Worm (Caenorhabditis elegans) whole organism, young adult: ENCODE data around the gene F19H6.5.

ENCODE experiments used
- B0035.1 ChIP-seq: sonication (generic microtip); optimal IDR thresholded peaks from 2 replicates; lab custom pipeline; 2016; ENCODE audit warnings: missing genetic modification characterization, mild to moderate bottlenecking, missing compliant biosample characterization, missing genotype, missing genetic modification reagents
- B0261.1 ChIP-seq: sonication (generic microtip); optimal IDR thresholded peaks from 2 replicates; lab custom pipeline; 2016; ENCODE audit warnings: mild to moderate bottlenecking, missing genetic modification characterization, moderate library complexity, missing compliant biosample characterization
- C06A6.2 ChIP-seq: fragments of 200-800 bp; sonication (Bioruptor generic); conservative IDR thresholded peaks from 2 replicates; pipeline ENCODE4 v1.3.6; 2022; ENCODE audit warnings: missing genetic modification characterization, missing compliant biosample characterization
- F33H1.4 ChIP-seq: fragments of 200-800 bp; sonication (Bioruptor generic); IDR thresholded peaks from 2 replicates; pipeline ENCODE4 v1.3.6; 2022; ENCODE audit warnings: missing genetic modification reagents, missing genetic modification characterization, missing compliant biosample characterization
- F37B4.10 ChIP-seq: fragments of 200-800 bp; sonication (Bioruptor generic); IDR thresholded peaks from 2 replicates; pipeline ENCODE4 v1.3.6; 2022; ENCODE audit warnings: missing genetic modification characterization, missing compliant biosample characterization
- F39B2.1 ChIP-seq: fragments of 200-800 bp; sonication (Bioruptor generic); IDR thresholded peaks from 2 replicates; pipeline ENCODE4 v1.3.6; 2022; ENCODE audit warnings: missing genetic modification reagents, missing genetic modification characterization, missing compliant biosample characterization
- F55B11.4 ChIP-seq: sonication (generic microtip); optimal IDR thresholded peaks from 2 replicates; lab custom pipeline; 2016; ENCODE audit warnings: missing compliant biosample characterization, missing genetic modification characterization, borderline replicate concordance; ENCODE audit not compliant: insufficient read depth
- T26A5.8 ChIP-seq: sonication (generic microtip); optimal IDR thresholded peaks from 2 replicates; lab custom pipeline; 2016; ENCODE audit warnings: missing genetic modification characterization, missing compliant biosample characterization
- Y53G8AR.9 ChIP-seq: fragments of 200-800 bp; sonication (Bioruptor generic); conservative IDR thresholded peaks from 2 replicates; pipeline ENCODE4 v1.3.6; 2022; ENCODE audit warnings: missing genetic modification reagents, missing genetic modification characterization, missing compliant biosample characterization
- aptf-2 ChIP-seq: fragments of 200-800 bp; sonication (Bioruptor generic); conservative IDR thresholded peaks from 2 replicates; pipeline ENCODE4 v1.3.6; 2022; ENCODE audit warnings: missing genetic modification reagents, missing genetic modification characterization, missing compliant biosample characterization
- bed-1 ChIP-seq: fragments of 200-800 bp; sonication (Bioruptor generic); IDR thresholded peaks from 2 replicates; pipeline ENCODE4 v1.3.6; 2022; ENCODE audit warnings: missing genetic modification reagents, missing genetic modification characterization, missing compliant biosample characterization
- cebp-1 ChIP-seq, 2 experiments: fragments of 200-800 bp in 1 of 2; sonication (Bioruptor generic) in 1 of 2; sonication (generic microtip) in 1 of 2; IDR thresholded peaks in 1 of 2; optimal IDR thresholded peaks in 1 of 2; 2 replicates each; pipeline versions ENCODE4 v1.3.6 to Lab custom; 2017 to 2022; ENCODE audit warnings: missing compliant biosample characterization in 2 of 2, missing genetic modification characterization in 2 of 2, mild to moderate bottlenecking in 1 of 2, missing genetic modification reagents in 1 of 2, moderate library complexity in 1 of 2
- ceh-27 ChIP-seq: fragments of 200-800 bp; sonication (Bioruptor generic); optimal IDR thresholded peaks from 2 replicates; lab custom pipeline; 2018; ENCODE audit warnings: mild to moderate bottlenecking, missing genetic modification characterization, moderate library complexity, missing compliant biosample characterization
- ceh-40 ChIP-seq: fragments of 200-800 bp; sonication (Bioruptor generic); IDR thresholded peaks from 2 replicates; pipeline ENCODE4 v1.3.6; 2022; ENCODE audit warnings: missing genetic modification characterization, missing compliant biosample characterization
- ceh-91 ChIP-seq: fragments of 200-800 bp; sonication (Bioruptor generic); IDR thresholded peaks from 2 replicates; pipeline ENCODE4 v1.3.6; 2022; ENCODE audit warnings: missing genetic modification reagents, missing genetic modification characterization, missing compliant biosample characterization
- die-1 ChIP-seq: sonication (generic microtip); optimal IDR thresholded peaks from 2 replicates; lab custom pipeline; 2016; ENCODE audit warnings: missing genotype, mild to moderate bottlenecking, missing genetic modification characterization, missing compliant biosample characterization
- egl-44 ChIP-seq: fragments of 200-800 bp; sonication (Bioruptor generic); IDR thresholded peaks from 2 replicates; pipeline ENCODE4 v1.3.6; 2022; ENCODE audit warnings: missing genetic modification reagents, missing genetic modification characterization, missing compliant biosample characterization
- egrh-3 ChIP-seq: fragments of 200-800 bp; sonication (Bioruptor generic); IDR thresholded peaks from 2 replicates; pipeline ENCODE4 v1.3.6; 2022; ENCODE audit warnings: missing genetic modification reagents, missing genetic modification characterization, missing compliant biosample characterization
- fkh-3 ChIP-seq: sonication (generic microtip); optimal IDR thresholded peaks from 2 replicates; lab custom pipeline; 2016; ENCODE audit warnings: mild to moderate bottlenecking, missing genetic modification characterization, missing compliant biosample characterization
- gei-17 ChIP-seq: fragments of 200-800 bp; sonication (Bioruptor generic); optimal IDR thresholded peaks from 2 replicates; lab custom pipeline; 2018; ENCODE audit warnings: mild to moderate bottlenecking, missing genetic modification characterization, missing compliant biosample characterization
- him-1 ChIP-seq: sonication (generic microtip); optimal IDR thresholded peaks from 2 replicates; lab custom pipeline; 2016; ENCODE audit warnings: missing genotype, missing genetic modification reagents, missing genetic modification characterization, missing compliant biosample characterization
- hlh-12 ChIP-seq: sonication (generic microtip); optimal IDR thresholded peaks from 2 replicates; lab custom pipeline; 2016; ENCODE audit warnings: missing genetic modification characterization, missing compliant biosample characterization
- hlh-26 ChIP-seq: fragments of 200-800 bp; sonication (Bioruptor generic); conservative IDR thresholded peaks from 2 replicates; pipeline ENCODE4 v1.3.6; 2022; ENCODE audit warnings: missing genetic modification reagents, missing genetic modification characterization, missing compliant biosample characterization
- hmg-1.2 ChIP-seq: fragments of 200-800 bp; sonication (Bioruptor generic); IDR thresholded peaks from 2 replicates; pipeline ENCODE4 v1.3.6; 2022; ENCODE audit warnings: missing genetic modification reagents, missing genetic modification characterization, missing compliant biosample characterization
- lin-40 ChIP-seq: sonication (generic microtip); optimal IDR thresholded peaks from 2 replicates; lab custom pipeline; 2016; ENCODE audit warnings: missing genetic modification characterization, mild to moderate bottlenecking, missing compliant biosample characterization, missing genotype, missing genetic modification reagents
- lin-54 ChIP-seq: fragments of 200-800 bp; sonication (Bioruptor generic); optimal IDR thresholded peaks from 2 replicates; lab custom pipeline; 2018; ENCODE audit warnings: mild to moderate bottlenecking, missing genetic modification characterization, missing compliant biosample characterization
- lsl-1 ChIP-seq: fragments of 200-800 bp; sonication (Bioruptor generic); optimal IDR thresholded peaks from 2 replicates; lab custom pipeline; 2018; ENCODE audit warnings: mild to moderate bottlenecking, missing genetic modification characterization, moderate library complexity, missing compliant biosample characterization
- madf-8 ChIP-seq: fragments of 200-800 bp; sonication (Bioruptor generic); conservative IDR thresholded peaks from 2 replicates; pipeline ENCODE4 v1.3.6; 2022; ENCODE audit warnings: missing genetic modification reagents, missing genetic modification characterization, missing compliant biosample characterization
- mcd-1 ChIP-seq: fragments of 200-800 bp; sonication (Bioruptor generic); IDR thresholded peaks from 2 replicates; pipeline ENCODE4 v1.3.6; 2022; ENCODE audit warnings: missing genetic modification reagents, missing genetic modification characterization, missing compliant biosample characterization
- mxl-1 ChIP-seq: sonication (generic microtip); optimal IDR thresholded peaks from 2 replicates; lab custom pipeline; 2016; ENCODE audit warnings: missing genetic modification characterization, missing compliant biosample characterization
- nfya-1 ChIP-seq: sonication (generic microtip); optimal IDR thresholded peaks from 2 replicates; lab custom pipeline; 2017; ENCODE audit warnings: antibody characterized with exemption, missing compliant biosample characterization, missing genetic modification characterization, borderline replicate concordance; ENCODE audit not compliant: insufficient read depth
- rcor-1 ChIP-seq: fragments of 200-800 bp; sonication (Bioruptor generic); IDR thresholded peaks from 2 replicates; pipeline ENCODE4 v1.3.6; 2022; ENCODE audit warnings: missing genetic modification reagents, missing genetic modification characterization, missing compliant biosample characterization
- rpc-1 ChIP-seq, 2 experiments: fragments of 150-350 bp in 1 of 2; sonication (generic microtip) in 1 of 2; optimal IDR thresholded peaks; 2 replicates each; lab custom pipeline; 2014 to 2018; ENCODE audit warnings: missing biosample characterization in 1 of 2, missing genetic modification characterization in 1 of 2, missing genetic modification reagents in 1 of 2, missing genotype in 1 of 2
- snpc-3.4 ChIP-seq: sonication (generic microtip); optimal IDR thresholded peaks from 2 replicates; lab custom pipeline; 2017; ENCODE audit warnings: missing genetic modification characterization, mild to moderate bottlenecking, missing compliant biosample characterization, antibody characterized with exemption, moderate library complexity, missing genotype, missing genetic modification reagents
- snpc-4 ChIP-seq, 5 experiments: fragments of 150-350 bp in 1 of 5; sonication (generic microtip) in 4 of 5; optimal IDR thresholded peaks; 2 replicates each; lab custom pipeline; 2014 to 2018; ENCODE audit warnings: missing genetic modification characterization in 5 of 5, missing biosample characterization in 3 of 5, antibody characterized with exemption in 2 of 5, mild to moderate bottlenecking in 2 of 5, missing compliant biosample characterization in 2 of 5, missing genotype in 2 of 5, moderate library complexity in 2 of 5, missing genetic modification reagents in 1 of 5
- unc-62 ChIP-seq: fragments of 150-350 bp; optimal IDR thresholded peaks from 2 replicates; lab custom pipeline; 2014; ENCODE audit warnings: missing biosample characterization, missing genetic modification reagents, missing genetic modification characterization
- xnd-1 ChIP-seq: sonication (generic microtip); optimal IDR thresholded peaks from 2 replicates; lab custom pipeline; 2016; ENCODE audit warnings: missing genotype, missing genetic modification reagents, missing genetic modification characterization, missing compliant biosample characterization
- zfh-2 ChIP-seq: fragments of 200-800 bp; sonication (Bioruptor generic); conservative IDR thresholded peaks from 2 replicates; pipeline ENCODE4 v1.3.6; 2022; ENCODE audit warnings: missing genetic modification reagents, missing genetic modification characterization, missing compliant biosample characterization
- ztf-25 ChIP-seq: fragments of 200-800 bp; sonication (Bioruptor generic); IDR thresholded peaks from 2 replicates; pipeline ENCODE4 v1.3.6; 2022; ENCODE audit warnings: missing genetic modification reagents, missing genetic modification characterization, missing compliant biosample characterization

The F19H6.5 gene

ce11 chrX:12364804-12365203 lies at the start of gene F19H6.5:
F19H6.5 (minus strand) TSS chrX:12364904.
- TF ChIP-seq egl-44 (no peak), hmg-1.2 (GFP tag; lab: Robert Waterston, UW) (peak; percentile 27; the same call in 1 of the 2 replicates), bed-1 (no peak), F33H1.4 (GFP tag; lab: Robert Waterston, UW) (no peak), mxl-1 (no peak)

- TF ChIP-seq nfya-1 (tag; lab: Kevin White, UChicago) (no peak), snpc-3.4 (tag; lab: Kevin White, UChicago) (no peak), snpc-4 (GFP tag; optimal IDR thresholded peaks at IDR 0.05; lab: Kevin White, UChicago) (no peak), snpc-4 (tag; optimal IDR thresholded peaks at IDR 0.05; lab: Kevin White, UChicago) (no peak)
Observed at ce11 chrX:12413941-12414340, 49.2 kb upstream of the F19H6.5 start, which contains the start of gene lin-2. lin-2 (minus strand) TSS chrX:12414041.

- TF ChIP-seq zfh-2 (peak; percentile 69), F55B11.4 (tag; lab: Kevin White, UChicago) (no peak), xnd-1 (tag; lab: Kevin White, UChicago) (no peak)
Observed at ce11 chrX:12407297-12407696, 42.6 kb upstream of the F19H6.5 start.

ce11 chrX:12406592-12406991 lies 41.9 kb upstream of the F19H6.5 start:
- TF ChIP-seq F39B2.1 (GFP tag; lab: Robert Waterston, UW) (no peak), F37B4.10 (GFP tag; lab: Robert Waterston, UW) (no peak), mcd-1 (GFP tag; lab: Robert Waterston, UW) (no peak), ceh-40 (GFP tag; lab: Robert Waterston, UW) (no peak), ceh-91 (GFP tag; lab: Robert Waterston, UW) (no peak), lin-40 (no peak), gei-17 (GFP tag; lab: Kevin White, UChicago) (no peak), rcor-1 (GFP tag; lab: Robert Waterston, UW) (no peak), hmg-1.2 (GFP tag; lab: Robert Waterston, UW) (no peak), B0261.1 (tag; lab: Kevin White, UChicago) (no peak)
- TF ChIP-seq, all 124 proteins: peak for 0

ce11 chrX:12406037-12406436 lies 41.3 kb upstream of the F19H6.5 start:
- no peak for TF ChIP-seq T26A5.8 (tag; lab: Kevin White, UChicago)
- TF ChIP-seq ceh-27: no peak
- no peak for TF ChIP-seq unc-62
- TF ChIP-seq zfh-2: peak; percentile 81
- no peak for TF ChIP-seq F33H1.4 (GFP tag; lab: Robert Waterston, UW)
- peak; percentile 53; the same call in 1 of the 2 replicates for TF ChIP-seq egrh-3 (GFP tag; lab: Robert Waterston, UW)

- no peak for TF ChIP-seq lin-54 (GFP tag; lab: Kevin White, UChicago)
- TF ChIP-seq rcor-1 (GFP tag; lab: Robert Waterston, UW): no peak
- TF ChIP-seq ztf-25 (GFP tag; lab: Robert Waterston, UW): no peak
- no peak for TF ChIP-seq B0035.1 (tag; lab: Kevin White, UChicago)
- TF ChIP-seq lsl-1 (GFP tag; lab: Kevin White, UChicago): no peak
- no peak for TF ChIP-seq hlh-12 (tag; lab: Kevin White, UChicago)
- no peak for TF ChIP-seq rpc-1 (optimal IDR thresholded peaks at IDR 0.05; lab: Kevin White, UChicago)
- TF ChIP-seq rpc-1 (tag; optimal IDR thresholded peaks at IDR 0.05; lab: Kevin White, UChicago): no peak
- TF ChIP-seq aptf-2 (GFP tag; lab: Robert Waterston, UW): no peak
- no peak for TF ChIP-seq C06A6.2
- no peak for TF ChIP-seq cebp-1 (GFP tag; IDR thresholded peaks at IDR 0.05; lab: Robert Waterston, UW)
- no peak for TF ChIP-seq cebp-1 (tag; optimal IDR thresholded peaks at IDR 0.05; lab: Kevin White, UChicago)
- no peak for TF ChIP-seq T26A5.8 (tag; lab: Kevin White, UChicago)
- no peak for TF ChIP-seq hlh-26 (GFP tag; lab: Robert Waterston, UW)
- no peak for TF ChIP-seq Y53G8AR.9 (GFP tag; lab: Robert Waterston, UW)
- no peak for TF ChIP-seq madf-8 (GFP tag; lab: Robert Waterston, UW)
- no peak for TF ChIP-seq fkh-3 (tag; lab: Kevin White, UChicago)
- TF ChIP-seq him-1 (tag; lab: Kevin White, UChicago): no peak
- TF ChIP-seq die-1 (tag; lab: Kevin White, UChicago): no peak
Observed at ce11 chrX:12404729-12405128, 40.0 kb upstream of the F19H6.5 start.
